Fruit fly (Drosophila melanogaster): ENCODE results near the gene CG34355.

DNA sequence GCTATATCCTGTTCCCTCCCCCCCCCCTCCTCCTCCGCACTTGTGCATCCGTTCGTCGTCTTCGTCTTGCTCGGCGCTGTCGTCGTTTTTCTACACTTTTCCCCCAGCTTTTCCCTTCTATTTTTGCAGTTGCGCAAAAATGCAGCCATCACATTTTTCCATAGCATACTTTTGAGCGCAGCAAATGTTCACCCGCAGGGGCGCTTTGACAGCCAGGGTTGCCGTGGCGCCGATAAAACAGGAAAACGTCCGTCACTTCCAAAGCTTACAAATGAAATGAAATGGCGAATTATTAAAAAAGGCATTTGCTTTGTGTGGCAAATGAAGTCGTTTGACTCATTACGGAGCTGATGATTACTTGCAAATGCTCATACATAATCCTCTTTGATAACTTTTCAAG is 98.9 kb downstream of the CG34355 start:
- TF ChIP-seq cato (GFP tag; optimal IDR thresholded peaks at IDR 0.05; ENCODE audit: borderline replicate concordance) (no peak), CG8388 (GFP tag; optimal IDR thresholded peaks at IDR 0.05) (no peak), wdn (GFP tag; IDR thresholded peaks at IDR 0.05) (no peak)

Measured in whole organism, embryonic.